Fruit fly (Drosophila melanogaster): ENCODE measurements around the gene CG34437.
A peak's percentile ranks its signal among the peaks of the same experiment; 100 is the strongest.

The CG34437 gene

dm6 chr3R:28326150-28326965, 42.8 kb downstream of the CG34437 start:
- TF ChIP-seq Hnf4 (GFP tag; optimal IDR thresholded peaks at IDR 0.05): peak; percentile 100
- TF ChIP-seq CrebA (GFP tag; optimal IDR thresholded peaks at IDR 0.05; ENCODE audit: borderline replicate concordance): peak; percentile 98
- peak; percentile 99 for TF ChIP-seq CG32264 (GFP tag; optimal IDR thresholded peaks at IDR 0.05)
- peak; percentile 99 for TF ChIP-seq HLH106 (tag; optimal IDR thresholded peaks at IDR 0.05)
- TF ChIP-seq Mio (GFP tag; optimal IDR thresholded peaks at IDR 0.05): peak; percentile 98
- TF ChIP-seq rgr (GFP tag; optimal IDR thresholded peaks at IDR 0.05): peak; percentile 100
- TF ChIP-seq GATAd (GFP tag; optimal IDR thresholded peaks at IDR 0.05): peak; percentile 96
- peak; percentile 99 for TF ChIP-seq tai (GFP tag; optimal IDR thresholded peaks at IDR 0.05)
- TF ChIP-seq N (GFP tag; optimal IDR thresholded peaks at IDR 0.05): no peak
- TF ChIP-seq Vsx2 (GFP tag; optimal IDR thresholded peaks at IDR 0.05; ENCODE audit: partially characterized antibody): peak; percentile 51
- TF ChIP-seq foxo (GFP tag; optimal IDR thresholded peaks at IDR 0.05): peak; percentile 99 to 100
- peak; percentile 95 for TF ChIP-seq Dfd (GFP tag; optimal IDR thresholded peaks at IDR 0.05)
- peak; percentile 99 for TF ChIP-seq CG9705 (GFP tag; optimal IDR thresholded peaks at IDR 0.05)
- TF ChIP-seq Rel (GFP tag; optimal IDR thresholded peaks at IDR 0.05): peak; percentile 100
- peak; percentile 94 for TF ChIP-seq Rel (tag; optimal IDR thresholded peaks at IDR 0.05)
- peak; percentile 100 for TF ChIP-seq h (GFP tag; optimal IDR thresholded peaks at IDR 0.05)
- no peak for TF ChIP-seq Hr78 (GFP tag; optimal IDR thresholded peaks at IDR 0.05)
- TF ChIP-seq jim (GFP tag; optimal IDR thresholded peaks at IDR 0.05): peak; percentile 93
- peak; percentile 100 for TF ChIP-seq woc (GFP tag; optimal IDR thresholded peaks at IDR 0.05)
- TF ChIP-seq Jra (GFP tag; optimal IDR thresholded peaks at IDR 0.05): peak; percentile 99
- peak; percentile 99 for TF ChIP-seq dmrt93B (GFP tag; optimal IDR thresholded peaks at IDR 0.05)
- peak; percentile 84 to 90 for TF ChIP-seq dl (GFP tag; optimal IDR thresholded peaks at IDR 0.05; ENCODE audit: insufficient read depth in 1 of 2, partially characterized antibody in 2 of 2)
- TF ChIP-seq Hr83 (GFP tag; optimal IDR thresholded peaks at IDR 0.05; ENCODE audit: poor library complexity, severe bottlenecking): peak; percentile 94
- peak; percentile 99 for TF ChIP-seq sv (GFP tag; optimal IDR thresholded peaks at IDR 0.05)
- TF ChIP-seq sage (GFP tag; optimal IDR thresholded peaks at IDR 0.05): peak; percentile 99
- TF ChIP-seq Dif (GFP tag; optimal IDR thresholded peaks at IDR 0.05; ENCODE audit: partially characterized antibody): peak; percentile 93
- TF ChIP-seq Sp1 (GFP tag; optimal IDR thresholded peaks at IDR 0.05): peak; percentile 100
- TF ChIP-seq Abd-B (GFP tag; optimal IDR thresholded peaks at IDR 0.05): no peak
- TF ChIP-seq lola (GFP tag; optimal IDR thresholded peaks at IDR 0.05): no peak
- peak; percentile 100 for TF ChIP-seq psq (GFP tag; optimal IDR thresholded peaks at IDR 0.05)
- peak; percentile 100 for TF ChIP-seq OdsH (GFP tag; optimal IDR thresholded peaks at IDR 0.05)
- TF ChIP-seq br (GFP tag; optimal IDR thresholded peaks at IDR 0.05): peak; percentile 100
- TF ChIP-seq fru (GFP tag; optimal IDR thresholded peaks at IDR 0.05): peak; percentile 100
- TF ChIP-seq brk (GFP tag; optimal IDR thresholded peaks at IDR 0.05): peak; percentile 98
- TF ChIP-seq usp (GFP tag; optimal IDR thresholded peaks at IDR 0.05): no peak
- TF ChIP-seq dsf (GFP tag; optimal IDR thresholded peaks at IDR 0.05; ENCODE audit: borderline replicate concordance): peak; percentile 97
- TF ChIP-seq pan (optimal IDR thresholded peaks at IDR 0.05): no peak
- TF ChIP-seq Myc (optimal IDR thresholded peaks at IDR 0.05): no peak
- peak; percentile 100 for TF ChIP-seq ey (GFP tag; optimal IDR thresholded peaks at IDR 0.05)

- TF ChIP-seq foxo (GFP tag; optimal IDR thresholded peaks at IDR 0.05) (peak in 1 of 2 experiments; percentile 12), Abd-B (GFP tag; optimal IDR thresholded peaks at IDR 0.05) (no peak), OdsH (GFP tag; optimal IDR thresholded peaks at IDR 0.05) (peak; percentile 16), Mio (GFP tag; optimal IDR thresholded peaks at IDR 0.05) (no peak), sv (GFP tag; optimal IDR thresholded peaks at IDR 0.05) (peak; percentile 18), Jra (GFP tag; optimal IDR thresholded peaks at IDR 0.05) (peak; percentile 14), woc (GFP tag; optimal IDR thresholded peaks at IDR 0.05) (no peak), rgr (GFP tag; optimal IDR thresholded peaks at IDR 0.05) (peak; percentile 23), h (GFP tag; optimal IDR thresholded peaks at IDR 0.05) (no peak)
Measured at dm6 chr3R:28327132-28327531, 43.6 kb downstream of the CG34437 start.

All from whole organism, wandering third instar larva.